Worm (Caenorhabditis elegans) whole organism, L3 larva: ENCODE data around the gene popl-5.

Experiments used
- ama-1 ChIP-seq: fragments of 150-350 bp; optimal IDR thresholded peaks from 2 replicates; lab custom pipeline; 2018
- ceh-28 ChIP-seq: fragments of 150-350 bp; optimal IDR thresholded peaks from 2 replicates; lab custom pipeline; 2014; ENCODE audit warnings: missing biosample characterization, missing genetic modification reagents, missing genetic modification characterization
- elt-2 ChIP-seq: sonication (generic microtip); optimal IDR thresholded peaks from 2 replicates; lab custom pipeline; 2016; ENCODE audit warnings: missing genetic modification reagents, mild to moderate bottlenecking, missing genetic modification characterization, missing compliant biosample characterization
- lin-15B ChIP-seq: fragments of 150-350 bp; optimal IDR thresholded peaks from 2 replicates; lab custom pipeline; 2014; ENCODE audit warnings: missing biosample characterization, missing genetic modification characterization

DNA sequence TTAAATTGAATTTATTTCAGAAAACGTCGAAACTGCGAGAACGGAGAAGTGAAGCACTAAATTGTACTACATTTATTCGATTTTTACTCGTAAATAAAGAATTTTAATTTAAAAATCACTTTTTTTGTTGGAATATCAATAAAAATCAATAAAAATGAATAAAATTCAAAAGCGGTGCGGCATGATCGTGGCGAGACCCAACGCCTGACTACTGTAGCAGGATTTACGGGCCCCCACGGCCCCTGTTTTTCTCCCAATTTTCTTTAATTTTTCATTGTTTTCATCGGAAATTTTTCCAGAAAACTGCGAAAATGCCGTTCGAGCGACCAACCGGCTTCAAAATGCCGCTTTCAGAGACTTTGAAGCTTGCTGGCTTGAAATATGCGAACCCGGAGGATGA lies 21.7 kb upstream of the popl-5 start, which contains the start of gene Y66D12A.19:
- TF ChIP-seq elt-2 (no peak), ceh-28 (tag; lab: Kevin White, UChicago) (no peak), ama-1 (lab: Kevin White, UChicago) (no peak), lin-15B (tag; lab: Kevin White, UChicago) (no peak)
